Worm (Caenorhabditis elegans): ENCODE data around the gene R02D5.9.

The R02D5.9 gene

DNA sequence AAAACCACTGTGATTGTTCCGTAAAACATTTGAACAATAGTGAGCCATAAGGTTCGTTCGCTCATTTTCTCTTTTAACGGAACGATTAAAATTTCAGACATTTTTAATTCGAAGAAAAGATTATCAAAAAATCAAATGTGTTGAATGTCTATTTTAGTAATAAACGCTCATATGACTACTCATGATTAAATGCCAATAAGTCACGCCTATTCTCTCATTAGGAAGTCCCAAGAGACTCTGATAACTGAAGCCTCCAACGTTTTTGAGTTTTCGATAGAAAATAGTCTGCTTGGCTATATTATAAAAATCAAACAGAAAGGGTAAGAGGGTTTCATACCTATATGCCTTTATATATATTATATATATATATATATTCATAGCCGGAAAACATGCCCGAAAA is 45.3 kb upstream of the R02D5.9 start, which contains the start of gene srg-47:
srg-47 (minus strand) TSS at position 101 of the 400 bp plus-strand sequence.
- TF ChIP-seq hlh-4 (tag; optimal IDR thresholded peaks at IDR 0.05) (no peak), ceh-8 (GFP tag; optimal IDR thresholded peaks at IDR 0.05) (peak; percentile 41), hpl-2 (GFP tag; optimal IDR thresholded peaks at IDR 0.05) (no peak)

DNA sequence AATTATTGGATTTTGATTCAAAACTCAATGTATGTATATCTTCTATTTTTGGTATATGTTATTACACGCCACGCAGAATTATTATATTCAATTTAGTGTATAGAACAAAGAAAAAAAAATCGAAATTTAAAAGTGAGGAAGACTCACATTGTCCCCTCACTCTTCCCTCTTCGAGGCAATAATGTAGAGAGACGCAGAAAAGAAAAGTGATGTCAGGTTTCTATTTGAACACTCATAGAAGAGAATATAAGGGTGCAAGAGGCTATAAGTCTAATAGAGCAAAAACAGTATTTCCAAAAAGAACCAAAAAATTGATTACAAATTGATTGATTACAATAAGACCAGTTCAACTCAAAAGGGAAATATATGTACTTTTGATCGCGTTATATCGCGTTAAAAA is 37.6 kb upstream of the R02D5.9 start:
- TF ChIP-seq mep-1 (tag; optimal IDR thresholded peaks at IDR 0.05) (peak; percentile 17), efl-1 (optimal IDR thresholded peaks at IDR 0.05) (no peak), efl-1 (GFP tag; optimal IDR thresholded peaks at IDR 0.05 in 1 of 2) (peak in 1 of 2 experiments; percentile 10), lsy-2 (tag; optimal IDR thresholded peaks at IDR 0.05) (no peak), blmp-1 (tag; optimal IDR thresholded peaks at IDR 0.05) (peak; percentile 71)

DNA sequence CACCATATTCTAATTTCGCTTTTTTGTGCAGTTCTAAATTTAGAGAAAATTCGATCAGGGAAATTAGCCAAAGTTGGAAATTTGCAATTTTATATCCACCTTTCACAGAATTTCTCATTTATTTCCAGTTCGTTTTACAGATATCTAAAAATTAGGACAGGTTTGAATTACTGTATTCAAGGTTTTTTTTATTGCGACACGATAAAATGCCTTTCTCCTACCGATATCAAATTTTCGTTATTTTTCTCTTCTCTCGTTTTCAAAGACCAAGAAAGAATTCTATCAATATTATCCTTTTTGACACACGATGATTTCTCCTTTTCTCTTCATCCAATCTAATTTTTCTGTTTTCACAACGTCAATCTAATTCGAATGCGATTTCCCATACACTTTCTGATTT is 35.6 kb upstream of the R02D5.9 start, which contains the start of gene C53A5.13:
C53A5.13 (plus strand) TSS at position 301 of the 400 bp plus-strand sequence.
- TF ChIP-seq tbx-2 (tag; optimal IDR thresholded peaks at IDR 0.05) (no peak), blmp-1 (tag; optimal IDR thresholded peaks at IDR 0.05) (peak; percentile 60), nhr-85 (tag) (peak; percentile 58)

DNA sequence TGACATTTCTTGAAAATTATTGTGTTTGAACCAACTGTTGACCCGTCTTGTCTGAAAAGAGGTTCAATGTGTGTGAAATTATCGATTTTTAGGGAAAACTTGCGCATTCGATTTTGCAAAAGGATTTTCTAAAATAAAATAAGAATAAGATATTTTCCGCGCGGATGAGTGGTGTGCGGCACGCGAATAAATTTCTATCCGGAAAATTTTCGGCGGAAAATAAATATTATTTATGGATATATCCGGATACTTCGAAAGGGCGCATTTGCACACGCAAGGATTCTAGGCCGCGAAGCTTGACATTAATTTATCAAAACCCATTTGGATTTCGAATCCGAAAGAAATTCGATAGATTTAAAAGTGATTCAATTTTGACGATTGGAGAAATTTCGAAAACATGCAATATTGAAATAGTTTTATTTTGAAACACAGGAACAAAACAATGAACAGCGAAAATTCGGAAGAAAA is 34.9 kb upstream of the R02D5.9 start, which contains the start of gene rike-1:
rike-1 (minus strand) TSS at position 51 of the 468 bp plus-strand sequence.
- TF ChIP-seq nhr-76 (tag; optimal IDR thresholded peaks at IDR 0.05) = no peak
- no peak for TF ChIP-seq vab-15 (tag; optimal IDR thresholded peaks at IDR 0.05)
- TF ChIP-seq unc-98 (GFP tag; IDR thresholded peaks at IDR 0.05) = no peak
- no peak for TF ChIP-seq ceh-8 (GFP tag; optimal IDR thresholded peaks at IDR 0.05)
- TF ChIP-seq ceh-90 (tag; optimal IDR thresholded peaks at IDR 0.05) = no peak
- no peak for TF ChIP-seq C16A3.4 (tag; optimal IDR thresholded peaks at IDR 0.05)
- TF ChIP-seq pag-3 (tag; optimal IDR thresholded peaks at IDR 0.05; ENCODE audit: borderline replicate concordance, insufficient read depth) = no peak
- TF ChIP-seq alr-1 (tag; optimal IDR thresholded peaks at IDR 0.05; ENCODE audit: borderline replicate concordance) = no peak
- TF ChIP-seq hlh-17 (GFP tag; optimal IDR thresholded peaks at IDR 0.05; ENCODE audit: borderline replicate concordance) = no peak
- TF ChIP-seq jun-1 (tag; optimal IDR thresholded peaks at IDR 0.05) = no peak
- peak; percentile 21 for TF ChIP-seq nhr-47 (tag; optimal IDR thresholded peaks at IDR 0.05)
- no peak for TF ChIP-seq sptf-1 (tag; optimal IDR thresholded peaks at IDR 0.05)
- TF ChIP-seq pax-3 (tag; optimal IDR thresholded peaks at IDR 0.05) = no peak
- no peak for TF ChIP-seq lin-13 (GFP tag; optimal IDR thresholded peaks at IDR 0.05)
- TF ChIP-seq mdl-1 (tag; optimal IDR thresholded peaks at IDR 0.05) = no peak
- TF ChIP-seq irx-1 (tag; optimal IDR thresholded peaks at IDR 0.05) = no peak
- TF ChIP-seq ceh-63 (GFP tag; optimal IDR thresholded peaks at IDR 0.05) = no peak
- TF ChIP-seq ceh-88 (GFP tag; IDR thresholded peaks at IDR 0.05) = no peak
- no peak for TF ChIP-seq lir-3 (tag; optimal IDR thresholded peaks at IDR 0.05; ENCODE audit: poor library complexity)
- TF ChIP-seq ztf-11 (tag; optimal IDR thresholded peaks at IDR 0.05) = no peak
- TF ChIP-seq lin-14 (GFP tag; optimal IDR thresholded peaks at IDR 0.05) = peak; percentile 59
- TF ChIP-seq nhr-77 (tag; optimal IDR thresholded peaks at IDR 0.05) = no peak
- TF ChIP-seq elt-2 (tag; optimal IDR thresholded peaks at IDR 0.05) = no peak
- no peak for TF ChIP-seq aha-1 (tag; optimal IDR thresholded peaks at IDR 0.05)
- peak; percentile 15 for TF ChIP-seq fkh-8 (tag; optimal IDR thresholded peaks at IDR 0.05)
- TF ChIP-seq ets-5 (GFP tag; IDR thresholded peaks at IDR 0.05) = no peak
- TF ChIP-seq ama-1 (optimal IDR thresholded peaks at IDR 0.05) = no peak
- TF ChIP-seq nhr-84 (tag; optimal IDR thresholded peaks at IDR 0.05) = no peak
- TF ChIP-seq sox-4 (tag; optimal IDR thresholded peaks at IDR 0.05) = no peak
- TF ChIP-seq mab-9 (GFP tag; IDR thresholded peaks at IDR 0.05) = no peak
- TF ChIP-seq unc-62 (GFP tag; optimal IDR thresholded peaks at IDR 0.05) = no peak
- no peak for TF ChIP-seq unc-130 (tag; optimal IDR thresholded peaks at IDR 0.05)
- TF ChIP-seq mep-1 (tag; optimal IDR thresholded peaks at IDR 0.05) = no peak
- TF ChIP-seq nhr-11 (tag; optimal IDR thresholded peaks at IDR 0.05) = no peak
- no peak for TF ChIP-seq rnt-1 (tag; optimal IDR thresholded peaks at IDR 0.05)
- TF ChIP-seq nhr-20 (tag; optimal IDR thresholded peaks at IDR 0.05) = no peak
- no peak for TF ChIP-seq lin-39 (tag; optimal IDR thresholded peaks at IDR 0.05)
- TF ChIP-seq ztf-4 (tag; optimal IDR thresholded peaks at IDR 0.05) = no peak
- no peak for TF ChIP-seq snpc-4 (tag; optimal IDR thresholded peaks at IDR 0.05)
- TF ChIP-seq snu-23 (GFP tag; optimal IDR thresholded peaks at IDR 0.05) = peak; percentile 2
